Worm (Caenorhabditis elegans) whole organism, early embryonic: Measurements from ENCODE around the gene str-94.

Experiments
- B0310.2 ChIP-seq: sonication (generic microtip); optimal IDR thresholded peaks from 2 replicates; lab custom pipeline; 2016; ENCODE audit warnings: mild to moderate bottlenecking, missing genetic modification characterization, missing compliant biosample characterization
- F13C5.2 ChIP-seq: sonication (generic microtip); optimal IDR thresholded peaks from 2 replicates; lab custom pipeline; 2017; ENCODE audit warnings: mild to moderate bottlenecking, missing genetic modification characterization, inconsistent platforms, missing compliant biosample characterization
- aly-1 ChIP-seq: sonication (generic microtip); optimal IDR thresholded peaks from 2 replicates; lab custom pipeline; 2016; ENCODE audit warnings: missing genetic modification characterization, missing compliant biosample characterization
- ama-1 ChIP-seq: fragments of 150-350 bp; optimal IDR thresholded peaks from 2 replicates; lab custom pipeline; 2014
- ceh-13 ChIP-seq: fragments of 200-800 bp; sonication (Bioruptor generic); optimal IDR thresholded peaks from 2 replicates; lab custom pipeline; 2018; ENCODE audit warnings: mild to moderate bottlenecking, missing genetic modification characterization, missing compliant biosample characterization
- ceh-36 ChIP-seq: sonication (generic microtip); optimal IDR thresholded peaks from 2 replicates; lab custom pipeline; 2016; ENCODE audit warnings: missing genetic modification characterization, inconsistent platforms, missing compliant biosample characterization
- ets-7 ChIP-seq: sonication (generic microtip); optimal IDR thresholded peaks from 2 replicates; lab custom pipeline; 2016; ENCODE audit warnings: missing genotype, missing genetic modification characterization, missing compliant biosample characterization
- flt-1 ChIP-seq: fragments of 200-800 bp; sonication (Bioruptor generic); IDR thresholded peaks from 2 replicates; pipeline ENCODE4 v1.3.6; 2022; ENCODE audit warnings: missing genetic modification characterization, missing compliant biosample characterization
- hmbx-1 ChIP-seq: sonication (generic microtip); optimal IDR thresholded peaks from 2 replicates; lab custom pipeline; 2016; ENCODE audit warnings: mild to moderate bottlenecking, missing genetic modification characterization, missing compliant biosample characterization
- hmg-4 ChIP-seq: fragments of 200-800 bp; sonication (Bioruptor generic); optimal IDR thresholded peaks from 2 replicates; lab custom pipeline; 2018; ENCODE audit warnings: mild to moderate bottlenecking, missing genetic modification characterization, missing compliant biosample characterization
- pes-1 ChIP-seq: fragments of 200-800 bp; sonication (Bioruptor generic); IDR thresholded peaks from 2 replicates; pipeline ENCODE4 v1.3.6; 2022; ENCODE audit warnings: missing genetic modification reagents, missing genetic modification characterization, missing compliant biosample characterization
- scrt-1 ChIP-seq: fragments of 200-800 bp; sonication (Bioruptor generic); IDR thresholded peaks from 2 replicates; pipeline ENCODE4 v1.3.6; 2022; ENCODE audit warnings: missing genetic modification characterization, missing compliant biosample characterization
- sea-1 ChIP-seq: fragments of 200-800 bp; sonication (Bioruptor generic); conservative IDR thresholded peaks from 2 replicates; pipeline ENCODE4 v1.3.6; 2022; ENCODE audit warnings: missing genetic modification characterization, missing compliant biosample characterization
- tbx-11 ChIP-seq: fragments of 200-800 bp; sonication (Bioruptor generic); IDR thresholded peaks from 2 replicates; pipeline ENCODE4 v1.3.6; 2022; ENCODE audit warnings: missing genetic modification characterization, missing compliant biosample characterization
- tbx-37 ChIP-seq: fragments of 200-800 bp; sonication (Bioruptor generic); conservative IDR thresholded peaks from 2 replicates; pipeline ENCODE4 v1.3.6; 2022; ENCODE audit warnings: missing genetic modification reagents, missing genetic modification characterization, missing compliant biosample characterization
- tra-4 ChIP-seq: sonication (generic microtip); optimal IDR thresholded peaks from 2 replicates; lab custom pipeline; 2017; ENCODE audit warnings: missing genetic modification characterization, missing compliant biosample characterization

str-94 gene

ce11 chrV:9247416-9247815 is 1.7 kb downstream of the str-94 start:
- TF ChIP-seq ceh-13 (no peak), F13C5.2 (peak; percentile 39)

- TF ChIP-seq aly-1 (tag; lab: Kevin White, UChicago) (no peak), hmg-4 (GFP tag; lab: Kevin White, UChicago) (no peak), sea-1 (GFP tag; lab: Robert Waterston, UW) (no peak), flt-1 (GFP tag; lab: Robert Waterston, UW) (no peak), tbx-11 (GFP tag; lab: Robert Waterston, UW) (no peak), tra-4 (tag; lab: Kevin White, UChicago) (no peak), scrt-1 (no peak), hmbx-1 (tag; lab: Kevin White, UChicago) (no peak), tbx-37 (GFP tag; lab: Robert Waterston, UW) (no peak), ets-7 (tag; lab: Kevin White, UChicago) (no peak), F13C5.2 (no peak), ama-1 (lab: Kevin White, UChicago) (no peak)
Observed at ce11 chrV:9246260-9246659, 2.8 kb downstream of the str-94 start, which contains the start of gene aat-2. Gene aat-2, minus strand, starts transcription at chrV:9246360.

ce11 chrV:9243171-9243996 is 5.7 kb downstream of the str-94 start, which contains the start of gene glo-4:
Gene glo-4, minus strand, starts transcription at chrV:9243221.
- TF ChIP-seq sea-1 (GFP tag; lab: Robert Waterston, UW) (no peak), flt-1 (GFP tag; lab: Robert Waterston, UW) (no peak), ceh-36 (tag; lab: Kevin White, UChicago) (no peak), ets-7 (tag; lab: Kevin White, UChicago) (no peak), ama-1 (lab: Kevin White, UChicago) (no peak), pes-1 (GFP tag; lab: Robert Waterston, UW) (no peak), hmbx-1 (tag; lab: Kevin White, UChicago) (no peak), tbx-37 (GFP tag; lab: Robert Waterston, UW) (no peak), aly-1 (tag; lab: Kevin White, UChicago) (no peak), F13C5.2 (no peak), tra-4 (tag; lab: Kevin White, UChicago) (no peak), ceh-13 (no peak), hmg-4 (GFP tag; lab: Kevin White, UChicago) (no peak)

- no peak for TF ChIP-seq flt-1 (GFP tag; lab: Robert Waterston, UW)
Observed at ce11 chrV:9232296-9232695, 16.8 kb downstream of the str-94 start, which contains the start of gene F07C3.3. Gene F07C3.3, minus strand, starts transcription at chrV:9232396.

ce11 chrV:9225675-9226144 is 23.4 kb downstream of the str-94 start, which contains the start of gene F07C3.2:
Gene F07C3.2, plus strand, starts transcription at chrV:9226094.
- TF ChIP-seq aly-1 (tag; lab: Kevin White, UChicago): no peak
- TF ChIP-seq B0310.2 (tag; lab: Kevin White, UChicago): no peak
- TF ChIP-seq ama-1 (lab: Kevin White, UChicago): no peak
- no peak for TF ChIP-seq hmg-4 (GFP tag; lab: Kevin White, UChicago)
- no peak for TF ChIP-seq tbx-37 (GFP tag; lab: Robert Waterston, UW)

- TF ChIP-seq hmbx-1 (tag; lab: Kevin White, UChicago) (no peak), ceh-13 (no peak)
Observed at ce11 chrV:9224981-9225380, 24.1 kb downstream of the str-94 start.

- no peak for TF ChIP-seq sea-1 (GFP tag; lab: Robert Waterston, UW)
- TF ChIP-seq tbx-11 (GFP tag; lab: Robert Waterston, UW): no peak
- TF ChIP-seq ets-7 (tag; lab: Kevin White, UChicago): no peak
- TF ChIP-seq ama-1 (lab: Kevin White, UChicago): no peak
- TF ChIP-seq F13C5.2: no peak
Observed at ce11 chrV:9224377-9224776, 24.7 kb downstream of the str-94 start.

- TF ChIP-seq ama-1 (lab: Kevin White, UChicago) (no peak), hmbx-1 (tag; lab: Kevin White, UChicago) (no peak), tra-4 (tag; lab: Kevin White, UChicago) (no peak), F13C5.2 (no peak)
Observed at ce11 chrV:9222819-9223218, 26.3 kb downstream of the str-94 start.

ce11 chrV:9221566-9221965 is 27.5 kb downstream of the str-94 start, which contains the start of gene grd-6:
Gene grd-6, plus strand, starts transcription at chrV:9221866.
- no peak for TF ChIP-seq ceh-13
- no peak for TF ChIP-seq sea-1 (GFP tag; lab: Robert Waterston, UW)
- TF ChIP-seq ceh-36 (tag; lab: Kevin White, UChicago): no peak
- no peak for TF ChIP-seq B0310.2 (tag; lab: Kevin White, UChicago)
